Worm (Caenorhabditis elegans) whole organism, midembryonic: ENCODE data around the gene srsx-14.

Experiments
- T22C8.4 ChIP-seq: fragments of 200-800 bp; sonication (Bioruptor generic); IDR thresholded peaks from 2 replicates; pipeline ENCODE4 v1.3.6; 2022; ENCODE audit warnings: missing genetic modification characterization, missing compliant biosample characterization
- cog-1 ChIP-seq: sonication (generic microtip); optimal IDR thresholded peaks from 2 replicates; lab custom pipeline; 2016; ENCODE audit warnings: missing genetic modification characterization, missing compliant biosample characterization
- flt-1 ChIP-seq: fragments of 200-800 bp; sonication (Bioruptor generic); IDR thresholded peaks from 2 replicates; pipeline ENCODE4 v1.3.6; 2022; ENCODE audit warnings: missing genetic modification characterization, missing compliant biosample characterization
- klf-2 ChIP-seq: fragments of 200-800 bp; sonication (Bioruptor generic); conservative IDR thresholded peaks from 2 replicates; pipeline ENCODE4 v1.3.6; 2022; ENCODE audit warnings: missing genetic modification reagents, missing genetic modification characterization, missing compliant biosample characterization
- med-1 ChIP-seq: sonication (generic microtip); optimal IDR thresholded peaks from 2 replicates; lab custom pipeline; 2017; ENCODE audit warnings: missing genetic modification characterization, mild to moderate bottlenecking, missing compliant biosample characterization, antibody characterized with exemption, missing genetic modification reagents; ENCODE audit not compliant: insufficient read depth
- ref-1 ChIP-seq: fragments of 200-800 bp; sonication (Bioruptor generic); conservative IDR thresholded peaks from 2 replicates; pipeline ENCODE4 v1.3.6; 2022; ENCODE audit warnings: missing genetic modification reagents, missing genetic modification characterization, missing compliant biosample characterization
- tab-1 ChIP-seq: fragments of 200-800 bp; sonication (Bioruptor generic); IDR thresholded peaks from 2 replicates; pipeline ENCODE4 v1.3.6; 2022; ENCODE audit warnings: missing genetic modification characterization, missing compliant biosample characterization
- ztf-23 ChIP-seq: fragments of 200-800 bp; sonication (Bioruptor generic); IDR thresholded peaks from 2 replicates; pipeline ENCODE4 v1.3.6; 2022; ENCODE audit warnings: missing genetic modification reagents, missing genetic modification characterization, missing compliant biosample characterization
- ztf-29 ChIP-seq: fragments of 200-800 bp; sonication (Bioruptor generic); IDR thresholded peaks from 2 replicates; pipeline ENCODE4 v1.3.6; 2022; ENCODE audit warnings: missing genetic modification reagents, missing genetic modification characterization, missing compliant biosample characterization

Gene srsx-14

ce11 chrIV:5595567-5595966, 31.4 kb downstream of the srsx-14 start:
- no peak for TF ChIP-seq cog-1
- no peak for TF ChIP-seq T22C8.4 (GFP tag; lab: Robert Waterston, UW)
- TF ChIP-seq tab-1 (GFP tag; lab: Robert Waterston, UW): no peak

ce11 chrIV:5593804-5594214, 33.1 kb downstream of the srsx-14 start:
- TF ChIP-seq klf-2 (GFP tag; lab: Robert Waterston, UW) (no peak), cog-1 (peak; percentile 31)

- TF ChIP-seq med-1 (GFP tag; lab: Kevin White, UChicago) (no peak), ztf-23 (GFP tag; lab: Robert Waterston, UW) (no peak), ztf-29 (no peak), flt-1 (GFP tag; lab: Robert Waterston, UW) (no peak), T22C8.4 (GFP tag; lab: Robert Waterston, UW) (no peak), cog-1 (no peak), tab-1 (GFP tag; lab: Robert Waterston, UW) (no peak), ref-1 (GFP tag; lab: Robert Waterston, UW) (no peak), klf-2 (GFP tag; lab: Robert Waterston, UW) (no peak)
These were observed 34.0 kb downstream of the srsx-14 start for ce11 chrIV:5592956-5593355.

ce11 chrIV:5591134-5591533, 35.8 kb downstream of the srsx-14 start:
- TF ChIP-seq ztf-29 (no peak), klf-2 (GFP tag; lab: Robert Waterston, UW) (no peak), tab-1 (GFP tag; lab: Robert Waterston, UW) (no peak), T22C8.4 (GFP tag; lab: Robert Waterston, UW) (no peak), flt-1 (GFP tag; lab: Robert Waterston, UW) (no peak), cog-1 (no peak), med-1 (GFP tag; lab: Kevin White, UChicago) (no peak), ztf-23 (GFP tag; lab: Robert Waterston, UW) (no peak)

ce11 chrIV:5590120-5590519, 36.8 kb downstream of the srsx-14 start:
- TF ChIP-seq ref-1 (GFP tag; lab: Robert Waterston, UW): no peak
- no peak for TF ChIP-seq flt-1 (GFP tag; lab: Robert Waterston, UW)
- no peak for TF ChIP-seq med-1 (GFP tag; lab: Kevin White, UChicago)
- no peak for TF ChIP-seq T22C8.4 (GFP tag; lab: Robert Waterston, UW)
- no peak for TF ChIP-seq ztf-29
- no peak for TF ChIP-seq cog-1
- TF ChIP-seq tab-1 (GFP tag; lab: Robert Waterston, UW): no peak
- TF ChIP-seq klf-2 (GFP tag; lab: Robert Waterston, UW): no peak
- TF ChIP-seq ztf-23 (GFP tag; lab: Robert Waterston, UW): no peak

- TF ChIP-seq flt-1 (GFP tag; lab: Robert Waterston, UW): no peak
- TF ChIP-seq ztf-23 (GFP tag; lab: Robert Waterston, UW): no peak
- no peak for TF ChIP-seq med-1 (GFP tag; lab: Kevin White, UChicago)
- TF ChIP-seq klf-2 (GFP tag; lab: Robert Waterston, UW): no peak
- no peak for TF ChIP-seq T22C8.4 (GFP tag; lab: Robert Waterston, UW)
- no peak for TF ChIP-seq tab-1 (GFP tag; lab: Robert Waterston, UW)
- TF ChIP-seq ref-1 (GFP tag; lab: Robert Waterston, UW): no peak
- TF ChIP-seq ztf-29: no peak
- TF ChIP-seq cog-1: no peak
These were observed 38.7 kb downstream of the srsx-14 start for ce11 chrIV:5587964-5588860.

- TF ChIP-seq tab-1 (GFP tag; lab: Robert Waterston, UW) (no peak), ref-1 (GFP tag; lab: Robert Waterston, UW) (no peak), T22C8.4 (GFP tag; lab: Robert Waterston, UW) (no peak), flt-1 (GFP tag; lab: Robert Waterston, UW) (no peak), cog-1 (no peak), ztf-29 (no peak)
These were observed 40.6 kb downstream of the srsx-14 start for ce11 chrIV:5586320-5586720.

- no peak for TF ChIP-seq med-1 (GFP tag; lab: Kevin White, UChicago)
- no peak for TF ChIP-seq T22C8.4 (GFP tag; lab: Robert Waterston, UW)
- TF ChIP-seq ztf-23 (GFP tag; lab: Robert Waterston, UW): no peak
- TF ChIP-seq ztf-29: no peak
- no peak for TF ChIP-seq tab-1 (GFP tag; lab: Robert Waterston, UW)
- no peak for TF ChIP-seq klf-2 (GFP tag; lab: Robert Waterston, UW)
These were observed 42.6 kb downstream of the srsx-14 start, which contains the start of gene fkh-7 for ce11 chrIV:5584384-5584783. fkh-7 (plus strand) TSS chrIV:5584684.

ce11 chrIV:5583184-5583583, 43.8 kb downstream of the srsx-14 start:
- TF ChIP-seq klf-2 (GFP tag; lab: Robert Waterston, UW): no peak
- TF ChIP-seq tab-1 (GFP tag; lab: Robert Waterston, UW): no peak
- TF ChIP-seq flt-1 (GFP tag; lab: Robert Waterston, UW): no peak
- no peak for TF ChIP-seq cog-1
- no peak for TF ChIP-seq ztf-29
- TF ChIP-seq med-1 (GFP tag; lab: Kevin White, UChicago): no peak
- TF ChIP-seq ztf-23 (GFP tag; lab: Robert Waterston, UW): no peak
- TF ChIP-seq ref-1 (GFP tag; lab: Robert Waterston, UW): no peak

- TF ChIP-seq klf-2 (GFP tag; lab: Robert Waterston, UW) (no peak), ztf-23 (GFP tag; lab: Robert Waterston, UW) (no peak), ztf-29 (no peak), T22C8.4 (GFP tag; lab: Robert Waterston, UW) (no peak), tab-1 (GFP tag; lab: Robert Waterston, UW) (no peak), flt-1 (GFP tag; lab: Robert Waterston, UW) (no peak), ref-1 (GFP tag; lab: Robert Waterston, UW) (no peak), med-1 (GFP tag; lab: Kevin White, UChicago) (no peak), cog-1 (no peak)
These were observed 44.2 kb downstream of the srsx-14 start for ce11 chrIV:5582760-5583159.
